Worm (Caenorhabditis elegans) whole organism, late embryonic: ENCODE measurements around the gene C07C7.1.

ENCODE experiments used
- C38D4.7 ChIP-seq: fragments of 200-800 bp; sonication (Bioruptor generic); optimal IDR thresholded peaks from 2 replicates; lab custom pipeline; 2018; ENCODE audit warnings: mild to moderate bottlenecking, missing genetic modification characterization, moderate library complexity, missing compliant biosample characterization
- K02D7.2 ChIP-seq: sonication (generic microtip); optimal IDR thresholded peaks from 2 replicates; lab custom pipeline; 2017; ENCODE audit warnings: mild to moderate bottlenecking, missing genetic modification characterization, missing compliant biosample characterization
- K09A11.1 ChIP-seq: sonication (generic microtip); optimal IDR thresholded peaks from 2 replicates; lab custom pipeline; 2017; ENCODE audit warnings: antibody characterized with exemption, mild to moderate bottlenecking, missing genetic modification characterization, missing compliant biosample characterization; ENCODE audit not compliant: insufficient read depth
- T23F11.4 ChIP-seq: fragments of 200-800 bp; sonication (Bioruptor generic); optimal IDR thresholded peaks from 2 replicates; lab custom pipeline; 2018; ENCODE audit warnings: mild to moderate bottlenecking, missing genetic modification characterization, missing compliant biosample characterization
- Y22D7AL.16 ChIP-seq: sonication (generic microtip); optimal IDR thresholded peaks from 2 replicates; lab custom pipeline; 2016; ENCODE audit warnings: missing genetic modification characterization, missing compliant biosample characterization
- ceh-14 ChIP-seq: sonication (generic microtip); optimal IDR thresholded peaks from 2 replicates; lab custom pipeline; 2016; ENCODE audit warnings: missing genotype, missing genetic modification characterization, missing compliant biosample characterization
- ceh-19 ChIP-seq: fragments of 200-800 bp; sonication (Bioruptor generic); optimal IDR thresholded peaks from 2 replicates; lab custom pipeline; 2018; ENCODE audit warnings: mild to moderate bottlenecking, missing genetic modification characterization, missing compliant biosample characterization
- ceh-22 ChIP-seq: sonication (generic microtip); optimal IDR thresholded peaks from 2 replicates; lab custom pipeline; 2017; ENCODE audit warnings: missing biosample characterization, missing genetic modification characterization
- ceh-30 ChIP-seq: fragments of 150-350 bp; optimal IDR thresholded peaks from 2 replicates; lab custom pipeline; 2014; ENCODE audit warnings: missing biosample characterization, missing genetic modification characterization
- ceh-45 ChIP-seq: fragments of 200-800 bp; sonication (Bioruptor generic); IDR thresholded peaks from 2 replicates; pipeline ENCODE4 v1.3.6; 2022; ENCODE audit warnings: missing genetic modification reagents, missing genetic modification characterization, missing compliant biosample characterization
- ceh-48 ChIP-seq: sonication (generic microtip); optimal IDR thresholded peaks from 2 replicates; lab custom pipeline; 2016; ENCODE audit warnings: missing genetic modification characterization, inconsistent platforms, missing compliant biosample characterization
- che-1 ChIP-seq: sonication (generic microtip); optimal IDR thresholded peaks from 2 replicates; lab custom pipeline; 2016; ENCODE audit warnings: mild to moderate bottlenecking, missing genetic modification characterization, missing compliant biosample characterization
- dve-1 ChIP-seq: sonication (generic microtip); optimal IDR thresholded peaks from 2 replicates; lab custom pipeline; 2017; ENCODE audit warnings: antibody characterized with exemption, mild to moderate bottlenecking, missing genetic modification characterization, missing compliant biosample characterization
- elt-2 ChIP-seq: sonication (generic microtip); optimal IDR thresholded peaks from 2 replicates; lab custom pipeline; 2016; ENCODE audit warnings: missing genetic modification reagents, missing genetic modification characterization, missing compliant biosample characterization
- elt-4 ChIP-seq: sonication (generic microtip); optimal IDR thresholded peaks from 2 replicates; lab custom pipeline; 2016; ENCODE audit warnings: missing genetic modification characterization, missing compliant biosample characterization
- ets-4 ChIP-seq: sonication (generic microtip); optimal IDR thresholded peaks from 2 replicates; lab custom pipeline; 2016; ENCODE audit warnings: missing genetic modification characterization, missing compliant biosample characterization
- eyg-1 ChIP-seq: sonication (generic microtip); optimal IDR thresholded peaks from 2 replicates; lab custom pipeline; 2016; ENCODE audit warnings: missing genotype, missing genetic modification characterization, missing compliant biosample characterization
- hlh-13 ChIP-seq: fragments of 200-800 bp; sonication (Bioruptor generic); optimal IDR thresholded peaks from 2 replicates; lab custom pipeline; 2018; ENCODE audit warnings: mild to moderate bottlenecking, missing genetic modification characterization, missing compliant biosample characterization
- hlh-15 ChIP-seq: sonication (generic microtip); optimal IDR thresholded peaks from 2 replicates; lab custom pipeline; 2016; ENCODE audit warnings: missing genetic modification characterization, missing compliant biosample characterization
- hlh-30 ChIP-seq: sonication (generic microtip); optimal IDR thresholded peaks from 2 replicates; lab custom pipeline; 2017; ENCODE audit warnings: antibody characterized with exemption, missing genetic modification characterization, missing compliant biosample characterization; ENCODE audit not compliant: insufficient read depth
- hlh-6 ChIP-seq: sonication (generic microtip); optimal IDR thresholded peaks from 2 replicates; lab custom pipeline; 2016; ENCODE audit warnings: missing genotype, missing genetic modification characterization, missing compliant biosample characterization
- hlh-8 ChIP-seq: sonication (generic microtip); optimal IDR thresholded peaks from 2 replicates; lab custom pipeline; 2016; ENCODE audit warnings: missing genotype, missing genetic modification characterization, missing compliant biosample characterization
- lin-11 ChIP-seq: fragments of 200-800 bp; sonication (Bioruptor generic); optimal IDR thresholded peaks from 2 replicates; lab custom pipeline; 2018; ENCODE audit warnings: mild to moderate bottlenecking, missing genetic modification characterization, missing compliant biosample characterization
- madf-2 ChIP-seq: sonication (generic microtip); optimal IDR thresholded peaks from 2 replicates; lab custom pipeline; 2017; ENCODE audit warnings: missing genetic modification characterization, missing compliant biosample characterization
- mec-3 ChIP-seq: sonication (generic microtip); optimal IDR thresholded peaks from 2 replicates; lab custom pipeline; 2016; ENCODE audit warnings: borderline replicate concordance, missing genetic modification characterization, missing compliant biosample characterization
- nfya-1 ChIP-seq: sonication (generic microtip); optimal IDR thresholded peaks from 2 replicates; lab custom pipeline; 2017; ENCODE audit warnings: missing genetic modification characterization, mild to moderate bottlenecking, missing compliant biosample characterization, antibody characterized with exemption, moderate library complexity
- nhr-11 ChIP-seq: fragments of 150-350 bp; optimal IDR thresholded peaks from 2 replicates; lab custom pipeline; 2014; ENCODE audit warnings: missing biosample characterization, missing genetic modification characterization
- nhr-232 ChIP-seq: sonication (generic microtip); optimal IDR thresholded peaks from 2 replicates; lab custom pipeline; 2016; ENCODE audit warnings: missing genetic modification characterization, missing compliant biosample characterization
- npax-4 ChIP-seq: sonication (generic microtip); optimal IDR thresholded peaks from 2 replicates; lab custom pipeline; 2016; ENCODE audit warnings: missing genetic modification characterization, missing compliant biosample characterization
- odd-2 ChIP-seq: sonication (generic microtip); optimal IDR thresholded peaks from 2 replicates; lab custom pipeline; 2017; ENCODE audit warnings: antibody characterized with exemption, mild to moderate bottlenecking, missing genetic modification characterization, missing compliant biosample characterization
- pag-3 ChIP-seq: sonication (generic microtip); optimal IDR thresholded peaks from 2 replicates; lab custom pipeline; 2016; ENCODE audit warnings: missing compliant biosample characterization, missing genetic modification characterization, borderline replicate concordance
- pat-9 ChIP-seq: fragments of 200-800 bp; sonication (Bioruptor generic); optimal IDR thresholded peaks from 2 replicates; lab custom pipeline; 2018; ENCODE audit warnings: mild to moderate bottlenecking, missing genetic modification characterization, moderate library complexity, missing compliant biosample characterization
- pax-1 ChIP-seq: fragments of 150-350 bp; optimal IDR thresholded peaks from 2 replicates; lab custom pipeline; 2014; ENCODE audit warnings: missing biosample characterization, missing genetic modification characterization
- pqm-1 ChIP-seq: sonication (generic microtip); optimal IDR thresholded peaks from 2 replicates; lab custom pipeline; 2016; ENCODE audit warnings: missing genetic modification characterization, missing compliant biosample characterization
- ref-2 ChIP-seq: sonication (generic microtip); optimal IDR thresholded peaks from 2 replicates; lab custom pipeline; 2016; ENCODE audit warnings: missing genetic modification characterization, missing compliant biosample characterization
- rnt-1 ChIP-seq: sonication (generic microtip); optimal IDR thresholded peaks from 2 replicates; lab custom pipeline; 2016; ENCODE audit warnings: missing genetic modification characterization, missing compliant biosample characterization
- sox-2 ChIP-seq: fragments of 200-800 bp; sonication (Bioruptor generic); IDR thresholded peaks from 2 replicates; pipeline ENCODE4 v1.3.6; 2022; ENCODE audit warnings: missing genetic modification reagents, missing genetic modification characterization, missing compliant biosample characterization
- sox-4 ChIP-seq: sonication (generic microtip); optimal IDR thresholded peaks from 2 replicates; lab custom pipeline; 2017; ENCODE audit warnings: mild to moderate bottlenecking, missing genetic modification characterization, inconsistent platforms, missing compliant biosample characterization
- syd-9 ChIP-seq: sonication (generic microtip); optimal IDR thresholded peaks from 2 replicates; lab custom pipeline; 2016; ENCODE audit warnings: mild to moderate bottlenecking, missing genetic modification characterization, moderate library complexity, missing compliant biosample characterization
- tbx-2 ChIP-seq: sonication (generic microtip); optimal IDR thresholded peaks from 2 replicates; lab custom pipeline; 2016; ENCODE audit warnings: missing genetic modification characterization, missing compliant biosample characterization
- ttx-3 ChIP-seq: sonication (generic microtip); optimal IDR thresholded peaks from 2 replicates; lab custom pipeline; 2016; ENCODE audit warnings: missing genetic modification reagents, missing genetic modification characterization, missing compliant biosample characterization
- unc-42 ChIP-seq: sonication (generic microtip); optimal IDR thresholded peaks from 2 replicates; lab custom pipeline; 2016; ENCODE audit warnings: missing genotype, missing genetic modification characterization, missing compliant biosample characterization
- unc-55 ChIP-seq: sonication (generic microtip); optimal IDR thresholded peaks from 2 replicates; lab custom pipeline; 2017; ENCODE audit warnings: missing biosample characterization, missing genetic modification reagents, missing genetic modification characterization
- zip-5 ChIP-seq: sonication (generic microtip); optimal IDR thresholded peaks from 2 replicates; lab custom pipeline; 2016; ENCODE audit warnings: missing genetic modification characterization, missing compliant biosample characterization

Gene C07C7.1

ce11 chrIV:9159863-9160262, 24.8 kb upstream of the C07C7.1 start:
- peak; percentile 8 for TF ChIP-seq elt-2
- no peak for TF ChIP-seq ceh-14 (tag; lab: Kevin White, UChicago)
- no peak for TF ChIP-seq K02D7.2
- no peak for TF ChIP-seq che-1 (tag; lab: Kevin White, UChicago)
- no peak for TF ChIP-seq tbx-2

DNA sequence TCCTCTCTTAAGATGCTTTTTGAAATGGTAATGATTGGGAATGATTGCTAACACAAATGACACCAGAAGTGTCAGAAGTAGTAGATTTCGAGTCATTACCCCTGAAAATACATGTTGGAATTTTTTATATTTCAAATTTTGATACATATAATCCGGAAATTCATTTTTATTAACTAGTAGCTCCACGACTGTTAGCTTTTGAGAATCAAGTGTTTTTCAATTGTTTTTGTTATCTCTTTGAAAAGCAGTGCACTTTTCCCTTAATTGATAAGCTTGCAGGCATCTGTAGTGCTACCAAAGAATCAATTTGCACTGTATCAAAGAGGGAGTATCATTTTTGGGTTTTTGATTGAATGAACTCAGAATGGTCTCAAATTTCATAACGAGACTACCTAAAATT, 19.6 kb upstream of the C07C7.1 start, which contains the start of gene pcp-2:
pcp-2 (minus strand) TSS at position 101 of the 400 bp plus-strand sequence.
- TF ChIP-seq ttx-3 (tag; lab: Kevin White, UChicago) (no peak), hlh-6 (tag; lab: Kevin White, UChicago) (no peak), hlh-30 (tag; lab: Kevin White, UChicago) (no peak)

DNA sequence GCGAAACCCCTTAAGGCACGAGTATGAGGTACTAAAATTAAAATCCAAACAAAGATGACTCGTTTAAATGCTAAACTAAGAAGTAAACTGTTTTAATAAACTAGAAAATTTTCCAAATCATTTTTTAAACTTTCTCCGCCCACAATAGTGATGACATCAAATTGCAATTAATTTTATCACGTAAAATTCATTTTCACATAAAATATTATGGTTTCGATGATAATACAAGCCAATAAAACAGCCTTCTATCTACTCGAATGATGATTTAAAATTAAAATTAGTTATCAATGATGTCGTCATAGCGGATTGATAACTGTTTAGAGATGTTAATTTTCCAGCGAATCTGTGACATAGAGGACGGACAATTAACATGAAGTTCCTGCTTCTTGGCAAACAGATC, 19.0 kb upstream of the C07C7.1 start, which contains the start of gene C07C7.3:
C07C7.3 (plus strand) TSS at position 371 of the 400 bp plus-strand sequence.
- TF ChIP-seq hlh-13 (GFP tag; lab: Kevin White, UChicago) (no peak), ceh-45 (GFP tag; lab: Robert Waterston, UW) (no peak), eyg-1 (tag; lab: Kevin White, UChicago) (no peak), pag-3 (tag; lab: Kevin White, UChicago) (no peak), nhr-232 (tag; lab: Kevin White, UChicago) (no peak), nfya-1 (no peak), ceh-19 (GFP tag; lab: Kevin White, UChicago) (no peak), ets-4 (tag; lab: Kevin White, UChicago) (no peak), rnt-1 (tag; lab: Kevin White, UChicago) (no peak)
- TF ChIP-seq, all 69 proteins: peak for 0

ce11 chrIV:9169764-9170163, 14.9 kb upstream of the C07C7.1 start:
- TF ChIP-seq hlh-8 (tag; lab: Kevin White, UChicago) = no peak
- TF ChIP-seq zip-5 = no peak
- no peak for TF ChIP-seq nfya-1
- TF ChIP-seq unc-42 (tag; lab: Kevin White, UChicago) = no peak
- no peak for TF ChIP-seq tbx-2
- no peak for TF ChIP-seq T23F11.4 (GFP tag; lab: Kevin White, UChicago)
- no peak for TF ChIP-seq Y22D7AL.16 (tag; lab: Kevin White, UChicago)
- TF ChIP-seq eyg-1 (tag; lab: Kevin White, UChicago) = no peak
- TF ChIP-seq ref-2 (tag; lab: Kevin White, UChicago) = no peak
- TF ChIP-seq sox-4 (tag; lab: Kevin White, UChicago) = no peak
- TF ChIP-seq ceh-48 (tag; lab: Kevin White, UChicago) = no peak
- TF ChIP-seq sox-2 (GFP tag; lab: Robert Waterston, UW) = no peak
- no peak for TF ChIP-seq hlh-6 (tag; lab: Kevin White, UChicago)
- TF ChIP-seq ceh-22 (tag; lab: Kevin White, UChicago) = no peak
- no peak for TF ChIP-seq ets-4 (tag; lab: Kevin White, UChicago)
- TF ChIP-seq madf-2 = no peak
- TF ChIP-seq lin-11 = no peak
- TF ChIP-seq ceh-30 = no peak

- TF ChIP-seq hlh-15 (tag; lab: Kevin White, UChicago) (peak; percentile 86), pat-9 (tag; lab: Kevin White, UChicago) (peak; percentile 92), madf-2 (peak; percentile 89), C38D4.7 (GFP tag; lab: Kevin White, UChicago) (peak; percentile 91), sox-2 (GFP tag; lab: Robert Waterston, UW) (peak; percentile 72), npax-4 (tag; lab: Kevin White, UChicago) (peak; percentile 83), hlh-8 (tag; lab: Kevin White, UChicago) (peak; percentile 83), rnt-1 (tag; lab: Kevin White, UChicago) (peak; percentile 96), ref-2 (tag; lab: Kevin White, UChicago) (peak; percentile 88), pqm-1 (tag; lab: Kevin White, UChicago) (peak; percentile 72), unc-55 (peak; percentile 42), ceh-22 (tag; lab: Kevin White, UChicago) (no peak), syd-9 (peak; percentile 96), pax-1 (tag; lab: Kevin White, UChicago) (no peak), K09A11.1 (tag; lab: Kevin White, UChicago) (peak; percentile 43), dve-1 (tag; lab: Kevin White, UChicago) (peak; percentile 79), elt-4 (no peak), mec-3 (tag; lab: Kevin White, UChicago) (peak; percentile 61), odd-2 (tag; lab: Kevin White, UChicago) (peak; percentile 55), T23F11.4 (GFP tag; lab: Kevin White, UChicago) (peak; percentile 94), lin-11 (peak; percentile 88), nhr-11 (tag; lab: Kevin White, UChicago) (no peak)
These were observed 6.5 kb downstream of the C07C7.1 start for ce11 chrIV:9191183-9191582.
